Fruit fly (Drosophila melanogaster) Kc167 (cell line): ENCODE data around the gene CG14960.

ENCODE experiments used
- Myc ChIP-seq: fragments of >200 bp; optimal IDR thresholded peaks from 2 replicates; lab custom pipeline; 2017; ENCODE audit warnings: missing external identifiers
- Sin3A ChIP-seq: fragments of >200 bp; optimal IDR thresholded peaks from 2 replicates; lab custom pipeline; 2018; ENCODE audit warnings: missing external identifiers
- h ChIP-seq: fragments of >200 bp; optimal IDR thresholded peaks from 3 replicates; lab custom pipeline; 2018; ENCODE audit warnings: missing external identifiers
- insv ChIP-seq: fragments of >200 bp; optimal IDR thresholded peaks from 3 replicates; lab custom pipeline; 2018; ENCODE audit warnings: missing external identifiers
- psq ChIP-seq: fragments of >200 bp; optimal IDR thresholded peaks from 2 replicates; lab custom pipeline; 2017; ENCODE audit warnings: missing external identifiers
- ttk ChIP-seq: sonication (Bioruptor generic); optimal IDR thresholded peaks from 2 replicates; lab custom pipeline; 2017; ENCODE audit warnings: missing external identifiers

CG14960 gene

DNA sequence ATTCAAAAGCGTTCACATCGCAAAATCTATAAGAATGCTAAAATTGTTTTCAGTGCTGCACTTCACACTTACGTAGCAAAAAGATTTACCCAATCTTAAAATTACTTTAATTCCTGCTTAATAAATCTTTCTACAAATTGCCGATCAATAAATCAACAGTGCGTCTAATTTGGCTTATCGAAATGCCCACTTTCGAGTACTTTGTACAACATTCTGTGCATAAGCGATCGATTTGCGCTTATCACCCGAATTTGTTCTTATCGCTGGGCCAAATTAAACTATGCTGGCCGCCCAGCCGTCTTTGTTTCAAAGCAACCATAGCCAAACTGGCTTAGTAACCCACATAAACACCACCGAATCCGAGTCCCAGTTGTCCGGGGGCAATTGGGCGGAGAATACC is 35.7 kb downstream of the CG14960 start:
- no peak for TF ChIP-seq Sin3A (lab: Kevin White, UChicago)
- TF ChIP-seq psq (lab: Kevin White, UChicago), result no peak
- TF ChIP-seq Myc (lab: Kevin White, UChicago), result no peak
- TF ChIP-seq ttk (lab: Kevin White, UChicago), result no peak
- no peak for TF ChIP-seq h (lab: Kevin White, UChicago)
- TF ChIP-seq insv, result no peak

DNA sequence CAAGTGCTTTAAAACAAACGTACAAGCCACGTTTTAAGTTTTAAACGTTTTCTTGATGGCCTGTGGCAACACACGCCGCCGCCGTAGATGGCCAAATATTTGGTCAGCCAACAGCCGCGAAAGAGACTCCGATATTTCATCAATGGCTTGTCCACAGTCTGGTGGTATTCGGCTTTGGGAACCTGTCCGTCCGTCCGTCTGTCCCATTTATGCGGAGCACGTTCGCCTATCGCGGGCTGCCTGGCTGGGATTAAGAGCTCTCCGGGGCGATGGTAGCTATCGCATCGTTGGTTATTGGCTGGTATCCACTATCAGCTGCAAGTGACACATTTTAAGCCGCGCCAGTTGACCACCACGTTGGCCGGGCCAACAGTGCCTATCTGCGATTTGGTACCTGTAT is 36.8 kb downstream of the CG14960 start:
- TF ChIP-seq insv (no peak), h (lab: Kevin White, UChicago) (no peak), psq (lab: Kevin White, UChicago) (no peak), ttk (lab: Kevin White, UChicago) (no peak), Sin3A (lab: Kevin White, UChicago) (no peak), Myc (lab: Kevin White, UChicago) (no peak)

DNA sequence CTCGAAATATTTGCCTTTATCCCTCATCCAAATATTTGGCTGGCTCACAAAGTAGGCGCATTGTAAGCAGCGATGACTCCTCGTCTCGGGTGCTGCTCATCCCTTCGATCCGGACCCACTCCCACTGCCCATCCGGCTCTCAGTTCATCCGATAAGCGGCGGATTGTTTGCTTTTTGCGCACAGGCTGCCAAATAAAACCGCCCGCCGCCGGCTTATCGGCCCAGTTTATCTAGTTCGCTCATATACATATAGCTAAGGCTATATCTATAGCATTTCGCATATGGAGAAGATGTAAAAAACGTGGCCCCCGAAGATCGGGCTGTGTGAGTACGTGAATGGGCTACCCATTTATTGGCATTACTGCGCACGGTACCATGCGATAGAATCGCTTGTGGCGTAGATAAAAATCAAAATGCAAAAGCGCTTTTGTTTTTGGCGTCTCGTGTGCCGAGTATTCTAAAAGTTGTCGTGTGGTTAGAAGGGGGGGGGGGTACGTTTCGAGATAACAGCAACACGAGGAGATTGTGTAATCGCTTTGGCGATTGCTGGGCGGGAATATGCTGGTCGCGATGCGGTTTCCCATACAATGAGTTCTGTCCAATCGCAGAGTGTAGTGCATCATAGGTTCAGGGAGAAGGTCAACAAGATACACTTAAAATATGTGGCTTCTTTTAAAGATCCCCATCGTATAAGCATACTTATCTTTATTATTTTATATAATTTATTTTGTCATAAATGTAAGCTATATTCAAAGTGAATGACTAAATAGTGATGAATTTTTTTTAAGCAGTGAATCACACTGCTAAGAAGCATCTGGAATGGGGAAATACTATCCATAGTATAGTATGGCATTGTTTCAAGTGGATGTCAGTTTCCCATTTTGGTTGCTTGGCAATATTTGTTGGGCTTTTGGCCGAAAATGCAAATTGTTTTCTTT is 38.1 kb downstream of the CG14960 start:
- no peak for TF ChIP-seq Sin3A (lab: Kevin White, UChicago)
- no peak for TF ChIP-seq insv
- TF ChIP-seq Myc (lab: Kevin White, UChicago), result no peak
- TF ChIP-seq h (lab: Kevin White, UChicago), result no peak
- TF ChIP-seq psq (lab: Kevin White, UChicago), result no peak
- no peak for TF ChIP-seq ttk (lab: Kevin White, UChicago)

DNA sequence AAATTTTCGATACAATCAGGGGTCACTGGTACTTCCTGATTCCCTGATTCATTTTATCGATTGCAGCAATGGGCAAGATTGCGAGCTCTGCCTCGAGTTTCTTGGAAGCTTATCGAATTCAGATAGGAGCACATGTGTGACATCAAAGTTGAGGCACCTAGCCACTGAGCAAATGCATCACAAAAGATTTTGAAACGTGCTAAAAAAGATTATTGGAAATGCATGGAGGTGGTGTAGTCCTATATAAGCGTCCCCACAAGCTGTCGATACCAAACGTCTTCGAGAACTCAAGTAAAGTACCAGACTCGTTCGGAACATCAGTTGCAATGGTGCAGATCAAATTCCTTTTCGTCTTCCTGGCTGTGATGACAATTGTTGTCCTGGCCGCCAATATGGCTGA is 43.2 kb downstream of the CG14960 start, which contains the start of gene Drsl2:
TSS of gene Drsl2 (plus strand) at position 301 of the 400 bp plus-strand sequence.
- TF ChIP-seq insv (no peak), ttk (lab: Kevin White, UChicago) (no peak), Sin3A (lab: Kevin White, UChicago) (no peak)

DNA sequence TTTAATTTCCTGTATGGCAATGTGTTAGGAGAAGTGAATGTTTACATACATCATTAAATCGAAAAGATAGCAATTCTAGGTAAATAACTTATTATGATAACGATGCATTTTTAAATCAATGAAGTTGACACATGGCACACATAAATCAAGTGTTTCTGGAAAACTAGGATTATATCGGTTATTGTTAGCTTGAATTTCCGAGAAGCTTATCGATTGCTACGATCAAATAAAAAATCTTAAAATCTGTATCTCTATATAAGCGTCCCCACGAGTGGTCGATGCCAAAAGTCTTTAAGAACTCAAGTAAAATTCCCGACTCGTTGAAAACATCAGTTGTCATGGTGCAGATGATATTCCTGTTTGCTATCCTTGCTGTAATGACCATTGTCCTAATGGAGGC is 43.9 kb downstream of the CG14960 start, which contains the start of gene Drsl3:
TSS of gene Drsl3 (plus strand) at position 301 of the 400 bp plus-strand sequence.
- TF ChIP-seq Myc (lab: Kevin White, UChicago) (no peak), ttk (lab: Kevin White, UChicago) (no peak), psq (lab: Kevin White, UChicago) (no peak), insv (no peak), h (lab: Kevin White, UChicago) (no peak), Sin3A (lab: Kevin White, UChicago) (no peak)

DNA sequence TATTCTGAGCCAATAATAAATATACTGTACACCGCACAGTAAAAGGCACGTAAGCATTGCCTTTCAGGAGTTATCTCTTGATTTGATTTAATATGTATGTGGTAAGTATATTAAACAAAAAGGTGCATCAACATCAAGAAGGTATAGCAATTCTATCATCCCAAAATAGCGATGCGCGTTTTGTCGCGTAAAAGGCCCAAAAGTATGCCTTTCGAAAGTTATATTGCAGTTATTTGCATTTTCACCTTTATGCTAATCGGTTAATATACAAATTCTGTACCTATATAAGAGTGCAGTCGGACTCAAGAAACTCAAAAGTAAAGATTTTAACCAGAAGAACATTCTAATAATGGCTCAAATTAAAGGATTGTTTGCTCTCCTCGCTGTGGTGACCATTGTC is 44.5 kb downstream of the CG14960 start, which contains the start of gene Drsl4:
TSS of gene Drsl4 (plus strand) at position 333 of the 400 bp plus-strand sequence.
- no peak for TF ChIP-seq Sin3A (lab: Kevin White, UChicago)

DNA sequence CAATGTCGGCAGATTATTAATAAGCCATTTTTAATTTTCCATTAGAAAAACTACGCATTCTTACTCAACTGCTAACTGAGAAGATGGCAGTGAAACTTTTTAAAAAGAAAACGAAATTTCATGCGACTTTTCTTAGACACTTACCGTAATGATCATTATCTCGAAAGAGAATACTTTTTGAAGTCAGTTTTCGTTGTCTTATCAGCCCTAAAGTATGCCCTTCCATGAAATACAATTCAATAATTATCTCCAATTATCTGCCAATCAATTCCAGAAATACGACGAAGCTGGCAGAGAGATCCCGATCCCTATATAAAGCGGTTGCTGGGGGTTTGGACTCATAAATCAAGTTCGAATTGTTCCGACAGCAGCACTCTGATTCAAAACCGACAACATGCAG is 45.6 kb downstream of the CG14960 start, which contains the start of gene Drsl5:
TSS of gene Drsl5 (plus strand) at position 341 of the 400 bp plus-strand sequence.
- TF ChIP-seq Sin3A (lab: Kevin White, UChicago) (no peak), insv (no peak), ttk (lab: Kevin White, UChicago) (no peak), psq (lab: Kevin White, UChicago) (no peak), Myc (lab: Kevin White, UChicago) (no peak), h (lab: Kevin White, UChicago) (no peak)

DNA sequence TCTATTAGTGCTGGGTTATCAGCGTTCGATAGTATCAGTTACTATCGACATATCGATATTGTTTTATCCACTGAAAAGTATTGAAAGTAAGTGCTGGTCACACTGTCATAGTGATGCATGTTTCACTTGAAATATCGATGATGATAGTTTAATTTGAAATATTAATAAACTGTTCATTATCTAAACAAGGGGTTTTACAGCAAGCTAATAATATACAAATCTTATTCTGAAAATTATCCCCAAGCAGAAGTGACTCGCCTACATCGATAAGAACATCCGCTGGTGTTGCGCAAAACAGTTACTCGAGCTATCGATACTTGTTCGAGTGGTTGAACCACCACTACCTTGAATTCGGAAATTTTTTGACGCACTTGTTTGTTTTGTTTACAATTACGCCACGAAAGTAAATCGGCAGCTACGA is 48.4 kb downstream of the CG14960 start, which contains the start of the genes PIG-C, CG12016 and Dpm2:
TSS of gene PIG-C (minus strand) at position 10 of the 421 bp plus-strand sequence.
TSS of gene CG12016 (plus strand) at position 333 of the 421 bp plus-strand sequence.
TSS of gene Dpm2 (plus strand) at position 333 of the 421 bp plus-strand sequence.
- TF ChIP-seq insv (no peak), psq (lab: Kevin White, UChicago) (no peak), Myc (lab: Kevin White, UChicago) (no peak), Sin3A (lab: Kevin White, UChicago) (peak; percentile 9), ttk (lab: Kevin White, UChicago) (no peak), h (lab: Kevin White, UChicago) (no peak)

DNA sequence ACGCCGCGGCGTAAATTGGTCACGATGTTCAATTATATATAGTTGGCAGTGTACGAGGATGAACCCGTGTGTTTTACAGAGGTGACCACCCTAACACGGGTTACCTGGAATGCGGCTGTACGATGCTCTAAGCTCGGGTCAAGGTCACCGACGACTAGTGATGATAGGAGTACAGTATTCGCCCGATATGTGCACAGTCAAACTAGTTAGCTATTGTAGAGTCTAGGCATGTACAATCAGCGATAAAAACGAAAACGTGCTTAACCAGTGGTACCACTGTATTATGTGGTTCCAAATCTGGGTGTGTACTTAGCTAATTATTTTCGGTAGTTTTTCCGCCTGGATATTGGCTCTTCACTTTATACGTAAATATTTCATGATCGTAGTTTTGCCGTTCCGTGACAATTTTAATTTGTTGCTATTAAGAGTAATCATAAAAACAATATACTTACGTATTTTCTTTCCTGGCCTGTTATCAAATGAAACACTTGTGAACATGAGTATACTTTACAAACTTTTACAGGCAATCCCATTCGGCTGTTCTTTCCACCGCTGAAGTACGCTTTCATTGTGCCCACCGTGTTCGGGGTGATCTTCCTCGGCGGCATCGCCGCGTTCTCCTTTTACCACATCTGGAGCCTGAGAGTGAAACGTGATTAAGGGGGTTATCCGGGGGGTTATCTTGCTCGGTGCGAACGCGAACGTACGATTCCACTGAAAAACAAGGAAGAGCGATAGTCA is 49.3 kb downstream of the CG14960 start:
- no peak for TF ChIP-seq psq (lab: Kevin White, UChicago)
- no peak for TF ChIP-seq Myc (lab: Kevin White, UChicago)
- TF ChIP-seq h (lab: Kevin White, UChicago), result no peak
- TF ChIP-seq ttk (lab: Kevin White, UChicago), result no peak
- TF ChIP-seq Sin3A (lab: Kevin White, UChicago), result no peak
- TF ChIP-seq insv, result no peak

DNA sequence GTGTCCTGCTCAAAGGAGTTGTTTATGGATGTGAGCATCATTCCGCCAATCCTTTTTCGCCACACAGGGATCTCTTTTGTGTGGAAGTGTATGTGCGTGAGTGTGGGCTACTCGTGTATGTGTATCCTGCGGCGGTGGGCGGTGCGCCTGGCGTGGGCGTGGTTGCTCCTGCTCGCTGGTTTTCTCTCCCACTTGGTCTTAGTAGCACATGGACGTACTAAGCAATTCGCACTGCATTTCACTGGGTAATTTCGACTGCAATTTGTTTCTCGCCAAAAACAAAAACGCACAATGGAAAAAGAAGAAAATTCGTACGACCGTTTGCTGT is 54.7 kb downstream of the CG14960 start:
- TF ChIP-seq h (lab: Kevin White, UChicago), result no peak
- TF ChIP-seq Sin3A (lab: Kevin White, UChicago), result no peak
- no peak for TF ChIP-seq ttk (lab: Kevin White, UChicago)
- no peak for TF ChIP-seq psq (lab: Kevin White, UChicago)
- TF ChIP-seq insv, result no peak
- TF ChIP-seq Myc (lab: Kevin White, UChicago), result no peak
